Fruit fly (Drosophila melanogaster): ENCODE data around the gene CG3078.

CG3078 gene

dm6 chrX:2289134-2289533 lies 29.5 kb upstream of the CG3078 start:
- TF ChIP-seq psq (optimal IDR thresholded peaks at IDR 0.05), result no peak
- TF ChIP-seq EcR (GFP tag; optimal IDR thresholded peaks at IDR 0.05), result peak in 1 of 2 experiments; percentile 24

dm6 chrX:2288327-2288726 lies 28.7 kb upstream of the CG3078 start:
- TF ChIP-seq psq (optimal IDR thresholded peaks at IDR 0.05) (no peak), CG8478 (optimal IDR thresholded peaks at IDR 0.05) (no peak), Dll (optimal IDR thresholded peaks at IDR 0.05) (no peak), EcR (GFP tag; optimal IDR thresholded peaks at IDR 0.05) (no peak), pan (optimal IDR thresholded peaks at IDR 0.05) (no peak), usp (GFP tag; optimal IDR thresholded peaks at IDR 0.05) (no peak)

- TF ChIP-seq usp (GFP tag; optimal IDR thresholded peaks at IDR 0.05), result no peak
- no peak for TF ChIP-seq psq (optimal IDR thresholded peaks at IDR 0.05)
- TF ChIP-seq CG8478 (optimal IDR thresholded peaks at IDR 0.05), result no peak
- TF ChIP-seq pan (optimal IDR thresholded peaks at IDR 0.05), result no peak
- no peak for TF ChIP-seq EcR (GFP tag; optimal IDR thresholded peaks at IDR 0.05)
- TF ChIP-seq Dll (optimal IDR thresholded peaks at IDR 0.05), result no peak
Measured at dm6 chrX:2286985-2287384, 27.3 kb upstream of the CG3078 start.

- TF ChIP-seq psq (optimal IDR thresholded peaks at IDR 0.05) (no peak), EcR (GFP tag; optimal IDR thresholded peaks at IDR 0.05) (no peak), Dll (optimal IDR thresholded peaks at IDR 0.05) (no peak), CG8478 (optimal IDR thresholded peaks at IDR 0.05) (no peak), usp (GFP tag; optimal IDR thresholded peaks at IDR 0.05) (no peak)
Measured at dm6 chrX:2286255-2286654, 26.6 kb upstream of the CG3078 start.

dm6 chrX:2283470-2283869 lies 23.8 kb upstream of the CG3078 start:
- TF ChIP-seq Dll (optimal IDR thresholded peaks at IDR 0.05), result no peak
- TF ChIP-seq psq (optimal IDR thresholded peaks at IDR 0.05), result no peak
- TF ChIP-seq usp (GFP tag; optimal IDR thresholded peaks at IDR 0.05), result no peak
- no peak for TF ChIP-seq CG8478 (optimal IDR thresholded peaks at IDR 0.05)
- TF ChIP-seq EcR (GFP tag; optimal IDR thresholded peaks at IDR 0.05), result no peak
- TF ChIP-seq pan (optimal IDR thresholded peaks at IDR 0.05), result no peak

- no peak for TF ChIP-seq psq (optimal IDR thresholded peaks at IDR 0.05)
- no peak for TF ChIP-seq pan (optimal IDR thresholded peaks at IDR 0.05)
- TF ChIP-seq CG8478 (optimal IDR thresholded peaks at IDR 0.05), result no peak
- TF ChIP-seq usp (GFP tag; optimal IDR thresholded peaks at IDR 0.05), result no peak
- no peak for TF ChIP-seq EcR (GFP tag; optimal IDR thresholded peaks at IDR 0.05)
- TF ChIP-seq Dll (optimal IDR thresholded peaks at IDR 0.05), result no peak
Measured at dm6 chrX:2278782-2279304, 19.2 kb upstream of the CG3078 start.

dm6 chrX:2275249-2275872 lies 15.7 kb upstream of the CG3078 start, which contains the start of gene Vml:
Vml (plus strand) TSS chrX:2275822.
- TF ChIP-seq EcR (GFP tag; optimal IDR thresholded peaks at IDR 0.05), result no peak
- no peak for TF ChIP-seq Dll (optimal IDR thresholded peaks at IDR 0.05)
- TF ChIP-seq psq (optimal IDR thresholded peaks at IDR 0.05), result no peak
- TF ChIP-seq usp (GFP tag; optimal IDR thresholded peaks at IDR 0.05), result no peak
- no peak for TF ChIP-seq pan (optimal IDR thresholded peaks at IDR 0.05)
- TF ChIP-seq CG8478 (optimal IDR thresholded peaks at IDR 0.05), result no peak

dm6 chrX:2274704-2275199 lies 15.1 kb upstream of the CG3078 start, which contains the start of gene Grp170:
Grp170 (minus strand) TSS chrX:2275068.
- TF ChIP-seq psq (optimal IDR thresholded peaks at IDR 0.05) (no peak), EcR (GFP tag; optimal IDR thresholded peaks at IDR 0.05) (peak; percentile 45 to 80)

dm6 chrX:2270557-2270930 lies 10.9 kb upstream of the CG3078 start, which contains the start of gene CG2924:
CG2924 (minus strand) TSS chrX:2270761.
- no peak for TF ChIP-seq pan (optimal IDR thresholded peaks at IDR 0.05)
- no peak for TF ChIP-seq Dll (optimal IDR thresholded peaks at IDR 0.05)
- TF ChIP-seq psq (optimal IDR thresholded peaks at IDR 0.05), result no peak
- TF ChIP-seq usp (GFP tag; optimal IDR thresholded peaks at IDR 0.05), result no peak
- no peak for TF ChIP-seq EcR (GFP tag; optimal IDR thresholded peaks at IDR 0.05)
- TF ChIP-seq CG8478 (optimal IDR thresholded peaks at IDR 0.05), result no peak

dm6 chrX:2269822-2270556 lies 10.3 kb upstream of the CG3078 start:
- TF ChIP-seq usp (GFP tag; optimal IDR thresholded peaks at IDR 0.05) (no peak), Dll (optimal IDR thresholded peaks at IDR 0.05) (no peak), psq (optimal IDR thresholded peaks at IDR 0.05) (no peak), CG8478 (optimal IDR thresholded peaks at IDR 0.05) (no peak), EcR (GFP tag; optimal IDR thresholded peaks at IDR 0.05) (no peak), pan (optimal IDR thresholded peaks at IDR 0.05) (no peak)

dm6 chrX:2262511-2262910 lies 2.8 kb upstream of the CG3078 start, which contains the start of the genes temp and CG3071:
temp (minus strand) TSS chrX:2262515.
CG3071 (plus strand) TSS chrX:2262837.
- no peak for TF ChIP-seq pan (optimal IDR thresholded peaks at IDR 0.05)
- no peak for TF ChIP-seq CG8478 (optimal IDR thresholded peaks at IDR 0.05)
- no peak for TF ChIP-seq Dll (optimal IDR thresholded peaks at IDR 0.05)
- no peak for TF ChIP-seq psq (optimal IDR thresholded peaks at IDR 0.05)
- no peak for TF ChIP-seq usp (GFP tag; optimal IDR thresholded peaks at IDR 0.05)
- TF ChIP-seq EcR (GFP tag; optimal IDR thresholded peaks at IDR 0.05), result no peak

- TF ChIP-seq psq (optimal IDR thresholded peaks at IDR 0.05) (no peak), EcR (GFP tag; optimal IDR thresholded peaks at IDR 0.05) (no peak), pan (optimal IDR thresholded peaks at IDR 0.05) (no peak), usp (GFP tag; optimal IDR thresholded peaks at IDR 0.05) (no peak), CG8478 (optimal IDR thresholded peaks at IDR 0.05) (no peak), Dll (optimal IDR thresholded peaks at IDR 0.05) (no peak)
Measured at dm6 chrX:2258602-2259233, 945 bp downstream of the CG3078 start.

Measured in whole organism.